Fruit fly (Drosophila melanogaster) whole organism, prepupa: Measurements from ENCODE around the gene CG5024.

Experiments used
- CG11294 ChIP-seq: fragments of 200-800 bp; sonication (Bioruptor generic); IDR thresholded peaks from 2 replicates; pipeline ENCODE4 v1.3.6; 2022; ENCODE audit warnings: missing biosample characterization, missing genetic modification characterization
- CG11762 ChIP-seq: fragments of 200-800 bp; sonication (Bioruptor generic); optimal IDR thresholded peaks from 3 replicates; lab custom pipeline; 2016; ENCODE audit warnings: missing biosample characterization, missing genetic modification characterization; ENCODE audit not compliant: insufficient read depth
- CG11902 ChIP-seq: fragments of 200-800 bp; sonication (Bioruptor generic); optimal IDR thresholded peaks from 3 replicates; lab custom pipeline; 2016; ENCODE audit warnings: missing biosample characterization, missing genetic modification characterization
- CG1621 ChIP-seq: fragments of 200-800 bp; sonication (Bioruptor generic); optimal IDR thresholded peaks from 3 replicates; lab custom pipeline; 2018; ENCODE audit warnings: missing biosample characterization, mild to moderate bottlenecking, missing genetic modification characterization
- CG3032 ChIP-seq: fragments of 200-800 bp; optimal IDR thresholded peaks from 2 replicates; lab custom pipeline; 2019; ENCODE audit warnings: missing biosample characterization, mild to moderate bottlenecking, missing genetic modification characterization, moderate library complexity
- CG31627 ChIP-seq: fragments of 200-800 bp; sonication (Bioruptor generic); optimal IDR thresholded peaks from 3 replicates; lab custom pipeline; 2016; ENCODE audit warnings: missing biosample characterization, missing genetic modification characterization
- CG32006 ChIP-seq: fragments of 200-800 bp; sonication (Bioruptor generic); optimal IDR thresholded peaks from 3 replicates; lab custom pipeline; 2017; ENCODE audit warnings: missing biosample characterization, mild to moderate bottlenecking, missing genetic modification characterization
- CG34406 ChIP-seq: fragments of 200-800 bp; sonication (Bioruptor generic); optimal IDR thresholded peaks from 3 replicates; lab custom pipeline; 2016; ENCODE audit warnings: missing biosample characterization, missing genetic modification characterization
- CG6163 ChIP-seq: fragments of 200-800 bp; sonication (Bioruptor generic); IDR thresholded peaks from 3 replicates; pipeline ENCODE4 v1.3.6; 2022; ENCODE audit warnings: missing biosample characterization, missing genetic modification characterization
- CG6792 ChIP-seq: fragments of 200-800 bp; sonication (Bioruptor generic); optimal IDR thresholded peaks from 3 replicates; lab custom pipeline; 2016; ENCODE audit warnings: missing biosample characterization, missing genetic modification characterization
- CG6808 ChIP-seq: fragments of 200-800 bp; sonication (Bioruptor generic); optimal IDR thresholded peaks from 3 replicates; lab custom pipeline; 2017; ENCODE audit warnings: missing biosample characterization, missing genetic modification characterization, mild to moderate bottlenecking, moderate library complexity, missing genetic modification reagents
- CG6854 ChIP-seq: fragments of 200-800 bp; sonication (Bioruptor generic); optimal IDR thresholded peaks from 2 replicates; lab custom pipeline; 2017; ENCODE audit warnings: missing biosample characterization, mild to moderate bottlenecking, missing genetic modification characterization
- CG8632 ChIP-seq: fragments of 200-800 bp; sonication (Bioruptor generic); optimal IDR thresholded peaks from 3 replicates; lab custom pipeline; 2016; ENCODE audit warnings: missing biosample characterization, missing genetic modification characterization
- CG9139 ChIP-seq: fragments of 200-800 bp; sonication (Bioruptor generic); optimal IDR thresholded peaks from 3 replicates; lab custom pipeline; 2017; ENCODE audit warnings: missing biosample characterization, mild to moderate bottlenecking, missing genetic modification characterization
- Eip78C ChIP-seq: fragments of 200-800 bp; sonication (Bioruptor generic); peaks from one replicate; lab custom pipeline; 2016; ENCODE audit warnings: missing biosample characterization, missing genetic modification characterization
- Eip93F ChIP-seq: fragments of 200-800 bp; sonication (Bioruptor generic); optimal IDR thresholded peaks from 2 replicates; lab custom pipeline; 2016; ENCODE audit warnings: missing biosample characterization, mild to moderate bottlenecking, missing genetic modification characterization
- Ets21C ChIP-seq: fragments of 200-800 bp; sonication (Bioruptor generic); optimal IDR thresholded peaks from 3 replicates; lab custom pipeline; 2016; ENCODE audit warnings: missing biosample characterization, missing genetic modification characterization
- Ets96B ChIP-seq: fragments of 200-800 bp; optimal IDR thresholded peaks from 2 replicates; lab custom pipeline; 2019; ENCODE audit warnings: missing biosample characterization, mild to moderate bottlenecking, missing genetic modification characterization, moderate library complexity
- Hr38 ChIP-seq: sonication (Bioruptor generic); optimal IDR thresholded peaks from 2 replicates; lab custom pipeline; 2016; ENCODE audit warnings: missing biosample characterization, missing genetic modification characterization
- Hr4 ChIP-seq: fragments of 200-800 bp; sonication (Bioruptor generic); optimal IDR thresholded peaks from 3 replicates; lab custom pipeline; 2016; ENCODE audit warnings: missing biosample characterization, missing genetic modification characterization
- Met ChIP-seq: fragments of 200-800 bp; sonication (Bioruptor generic); optimal IDR thresholded peaks from 3 replicates; lab custom pipeline; 2016; ENCODE audit warnings: missing biosample characterization, missing genetic modification characterization
- OdsH ChIP-seq: fragments of 200-800 bp; sonication (Bioruptor generic); optimal IDR thresholded peaks from 3 replicates; lab custom pipeline; 2016; ENCODE audit warnings: missing biosample characterization, missing genetic modification characterization
- Sox102F ChIP-seq: fragments of 200-800 bp; sonication (Bioruptor generic); optimal IDR thresholded peaks from 2 replicates; lab custom pipeline; 2016; ENCODE audit warnings: missing biosample characterization, mild to moderate bottlenecking, missing genetic modification characterization
- Sox15 ChIP-seq: fragments of 200-800 bp; sonication (Bioruptor generic); optimal IDR thresholded peaks from 3 replicates; lab custom pipeline; 2016; ENCODE audit warnings: missing biosample characterization, missing genetic modification characterization
- achi ChIP-seq: fragments of 200-800 bp; sonication (Bioruptor generic); optimal IDR thresholded peaks from 3 replicates; lab custom pipeline; 2016; ENCODE audit warnings: missing biosample characterization, missing genetic modification characterization
- cyc ChIP-seq: fragments of 200-800 bp; sonication (Bioruptor generic); optimal IDR thresholded peaks from 3 replicates; lab custom pipeline; 2016; ENCODE audit warnings: missing biosample characterization, missing genetic modification characterization
- dac ChIP-seq: fragments of 200-800 bp; sonication (Bioruptor generic); optimal IDR thresholded peaks from 2 replicates; lab custom pipeline; 2017; ENCODE audit warnings: missing biosample characterization, mild to moderate bottlenecking, missing genetic modification characterization
- eg ChIP-seq: fragments of 200-800 bp; sonication (Bioruptor generic); IDR thresholded peaks from 3 replicates; pipeline ENCODE4 v1.3.6; 2022; ENCODE audit warnings: missing biosample characterization, missing genetic modification characterization
- esn ChIP-seq: fragments of 200-800 bp; sonication (Bioruptor generic); optimal IDR thresholded peaks from 2 replicates; lab custom pipeline; 2016; ENCODE audit warnings: missing biosample characterization, mild to moderate bottlenecking, missing genetic modification characterization, moderate library complexity
- fd85E ChIP-seq: fragments of 200-800 bp; sonication (Bioruptor generic); optimal IDR thresholded peaks from 3 replicates; lab custom pipeline; 2016; ENCODE audit warnings: missing biosample characterization, missing genetic modification characterization
- salr ChIP-seq, 2 experiments: fragments of 200-800 bp; sonication (Bioruptor generic); optimal IDR thresholded peaks; 3 replicates each; lab custom pipeline; 2016 to 2018; ENCODE audit warnings: missing biosample characterization in 2 of 2, missing genetic modification characterization in 2 of 2, mild to moderate bottlenecking in 1 of 2
- ss ChIP-seq, 2 experiments: fragments of 200-800 bp; sonication (Bioruptor generic); optimal IDR thresholded peaks; 2 replicates in 1 of 2; 3 replicates in 1 of 2; lab custom pipeline; 2017 to 2018; ENCODE audit warnings: mild to moderate bottlenecking in 2 of 2, missing biosample characterization in 2 of 2, missing genetic modification characterization in 2 of 2, moderate library complexity in 1 of 2
- svp ChIP-seq: fragments of 200-800 bp; sonication (Bioruptor generic); peaks from one replicate; lab custom pipeline; 2016; ENCODE audit warnings: missing biosample characterization, missing genetic modification characterization
- topi ChIP-seq: fragments of 200-800 bp; sonication (Bioruptor generic); optimal IDR thresholded peaks from 3 replicates; lab custom pipeline; 2016; ENCODE audit warnings: missing biosample characterization, missing genetic modification characterization
- vri ChIP-seq: fragments of 200-800 bp; sonication (Bioruptor generic); optimal IDR thresholded peaks from 3 replicates; lab custom pipeline; 2016; ENCODE audit warnings: missing biosample characterization, mild to moderate bottlenecking, missing genetic modification characterization

CG5024 gene

DNA sequence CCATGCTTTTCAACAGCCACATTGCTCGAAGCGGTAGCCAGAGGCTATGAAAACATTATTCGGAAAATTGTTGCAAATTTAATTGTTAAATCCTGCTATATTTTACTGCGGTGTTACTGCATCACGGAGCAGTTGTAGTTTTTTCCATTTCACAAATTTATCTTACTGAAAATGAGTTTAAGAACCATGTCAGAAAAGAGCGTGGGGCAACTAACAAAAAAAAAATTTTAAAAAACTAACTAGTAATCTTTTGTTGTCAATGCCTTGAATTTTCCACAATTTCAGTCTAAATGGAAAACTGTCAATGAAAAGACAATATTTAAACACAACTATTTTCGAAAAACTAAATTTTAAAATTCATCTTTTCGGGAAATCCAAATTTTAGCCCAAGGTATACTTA is at the start of gene CG5024:
Gene CG5024 (plus strand): TSS at position 301 of the 400 bp plus-strand sequence.
- no peak for TF ChIP-seq CG11294 (GFP tag; lab: Robert Waterston, UW)
- TF ChIP-seq CG6808, result no peak
- no peak for TF ChIP-seq CG6792 (GFP tag; lab: Kevin White, UChicago)
- TF ChIP-seq, all 60 proteins: peak for 0

DNA sequence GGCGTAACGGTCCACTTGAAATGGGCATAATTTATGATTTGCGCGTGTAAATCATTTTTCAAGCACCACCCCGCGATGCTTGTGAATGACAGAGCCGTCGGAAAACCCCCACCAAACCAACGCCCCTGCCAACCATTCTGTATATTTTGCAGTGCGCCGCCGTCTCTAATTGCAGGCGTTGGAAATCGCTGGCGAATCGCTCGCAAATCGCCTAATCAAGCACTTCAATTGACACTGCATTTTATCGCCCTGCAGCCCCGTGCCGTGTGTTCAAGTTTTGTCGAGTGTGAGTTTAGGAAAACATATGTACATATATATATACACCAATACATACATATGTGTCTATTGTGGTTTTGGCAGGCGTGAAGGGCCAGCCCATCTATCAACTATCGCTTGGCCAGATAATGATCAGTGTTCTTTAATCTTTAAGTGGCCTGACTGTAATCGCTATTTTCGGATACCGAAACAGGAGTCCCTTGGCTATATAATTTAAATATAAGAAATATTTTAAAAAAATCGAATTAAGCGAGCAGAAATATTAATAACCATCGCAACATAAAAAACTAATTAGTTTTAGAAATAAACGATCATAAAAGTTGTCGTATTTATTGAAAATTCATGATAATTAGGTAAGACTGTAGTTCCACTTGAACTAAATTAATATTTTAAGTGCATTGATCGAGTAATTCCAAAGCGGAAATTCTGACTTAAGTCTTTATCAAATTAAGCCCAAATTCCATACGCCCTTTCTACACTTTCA is 48.7 kb upstream of the CG5024 start:
- TF ChIP-seq fd85E (GFP tag; lab: Kevin White, UChicago) (no peak), vri (GFP tag; lab: Kevin White, UChicago) (no peak), esn (GFP tag; lab: Kevin White, UChicago) (no peak), eg (no peak), CG6854 (GFP tag; lab: Kevin White, UChicago) (no peak), Hr38 (GFP tag; lab: Kevin White, UChicago) (no peak), CG3032 (tag; lab: Kevin White, UChicago) (no peak), Ets96B (no peak)

DNA sequence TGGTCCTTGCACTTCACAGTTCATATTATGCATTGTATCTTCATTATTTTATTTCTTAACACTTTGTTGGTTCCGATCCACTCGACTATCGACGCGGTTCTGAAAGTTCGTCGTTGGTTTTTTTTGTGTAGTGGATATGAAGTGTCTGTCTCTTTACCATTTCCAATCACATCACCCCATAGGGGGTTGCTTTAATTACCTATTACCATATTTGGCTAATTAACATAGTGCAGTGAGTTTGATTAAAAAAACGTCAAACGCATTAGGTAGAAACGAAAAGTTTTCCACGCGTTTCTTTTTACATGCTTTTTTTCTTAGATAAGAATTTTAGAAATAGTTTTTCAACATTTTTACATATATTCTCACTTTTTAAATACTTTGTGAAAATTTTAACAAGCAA is 47.9 kb upstream of the CG5024 start, which contains the start of gene LpR1:
Gene LpR1 (minus strand): TSS at position 101 of the 400 bp plus-strand sequence.
- no peak for TF ChIP-seq topi (GFP tag; lab: Kevin White, UChicago)
- TF ChIP-seq CG6163, result no peak
- TF ChIP-seq salr (GFP tag; optimal IDR thresholded peaks at IDR 0.05; lab: Kevin White, UChicago), result no peak
- TF ChIP-seq cyc (GFP tag; lab: Kevin White, UChicago), result no peak
- TF ChIP-seq CG11762 (GFP tag; lab: Kevin White, UChicago), result no peak
- no peak for TF ChIP-seq Hr4
- TF ChIP-seq Ets96B, result no peak
- TF ChIP-seq OdsH (GFP tag; lab: Kevin White, UChicago), result no peak

DNA sequence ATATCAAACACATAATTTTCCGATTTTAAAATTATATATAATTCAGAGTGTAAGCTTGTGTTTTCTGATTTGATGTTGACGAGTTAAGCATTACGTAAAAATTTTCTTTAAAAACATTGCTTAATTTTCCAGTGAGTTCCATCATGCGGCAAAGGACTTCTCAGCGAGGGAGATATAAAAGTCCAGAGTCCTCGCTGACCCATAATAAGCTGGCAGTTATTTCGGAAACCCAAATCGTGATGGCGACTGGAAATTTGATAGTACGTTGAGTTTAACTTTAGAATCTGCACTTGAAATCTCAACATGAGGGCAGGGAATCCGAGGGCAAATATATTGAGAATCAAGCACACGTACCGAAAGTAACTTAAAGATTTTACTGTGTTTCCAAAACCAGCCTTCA is 35.6 kb upstream of the CG5024 start, which contains the start of the genes CG17197 and CG17198:
Gene CG17197 (minus strand): TSS at position 101 of the 400 bp plus-strand sequence.
Gene CG17198 (minus strand): TSS at position 101 of the 400 bp plus-strand sequence.
- TF ChIP-seq Sox15 (GFP tag; lab: Kevin White, UChicago) (no peak), CG32006 (GFP tag; lab: Kevin White, UChicago) (no peak), ss (GFP tag; optimal IDR thresholded peaks at IDR 0.05; lab: Kevin White, UChicago) (no peak), Eip93F (GFP tag; lab: Kevin White, UChicago) (no peak), Ets96B (no peak), CG31627 (GFP tag; lab: Kevin White, UChicago) (no peak), Hr38 (GFP tag; lab: Kevin White, UChicago) (no peak), CG8632 (GFP tag; lab: Kevin White, UChicago) (no peak), CG9139 (no peak), Sox102F (GFP tag; lab: Kevin White, UChicago) (no peak), eg (no peak), CG1621 (tag; lab: Kevin White, UChicago) (no peak), CG11902 (GFP tag; lab: Kevin White, UChicago) (no peak), svp (GFP tag; lab: Kevin White, UChicago) (no peak), Ets21C (no peak), CG3032 (tag; lab: Kevin White, UChicago) (no peak), CG34406 (GFP tag; lab: Kevin White, UChicago) (no peak)

DNA sequence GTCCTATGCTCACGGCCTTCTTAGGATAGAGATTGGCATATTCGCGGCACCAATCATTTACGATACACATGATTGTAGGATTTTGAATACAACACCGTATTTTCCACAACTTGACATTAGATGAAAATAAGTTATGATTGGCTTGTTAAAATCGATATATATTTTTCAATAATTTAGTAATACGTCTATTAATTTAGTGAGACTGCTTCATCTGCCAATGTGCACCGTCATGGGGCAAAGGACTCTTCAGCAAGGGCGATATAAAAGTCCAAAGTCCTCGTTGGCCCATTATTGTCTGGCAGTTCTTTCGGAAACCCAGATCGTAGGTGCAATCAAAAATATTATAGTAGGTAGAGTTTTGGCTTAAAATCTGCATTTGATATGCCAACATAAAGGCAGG is 34.8 kb upstream of the CG5024 start, which contains the start of gene CG17196:
Gene CG17196 (minus strand): TSS at position 101 of the 400 bp plus-strand sequence.
- TF ChIP-seq Eip93F (GFP tag; lab: Kevin White, UChicago) (no peak), Hr4 (no peak), Met (GFP tag; lab: Kevin White, UChicago) (no peak), Sox15 (GFP tag; lab: Kevin White, UChicago) (no peak), esn (GFP tag; lab: Kevin White, UChicago) (no peak), Ets96B (no peak), Eip78C (no peak), CG32006 (GFP tag; lab: Kevin White, UChicago) (no peak), achi (GFP tag; lab: Kevin White, UChicago) (no peak), dac (GFP tag; lab: Kevin White, UChicago) (no peak), CG8632 (GFP tag; lab: Kevin White, UChicago) (no peak), fd85E (GFP tag; lab: Kevin White, UChicago) (no peak)
- TF ChIP-seq, all 60 proteins: peak for 0
